Worm (Caenorhabditis elegans) whole organism, L4/young adult: ENCODE measurements around the gene gvd-1.

ENCODE experiments used
- W03F9.2 ChIP-seq: fragments of 150-350 bp; optimal IDR thresholded peaks from 2 replicates; lab custom pipeline; 2014; ENCODE audit warnings: missing biosample characterization, missing genetic modification characterization
- dao-5 ChIP-seq: sonication (generic microtip); optimal IDR thresholded peaks from 2 replicates; lab custom pipeline; 2016; ENCODE audit warnings: missing genotype, missing genetic modification characterization, moderate library complexity, missing compliant biosample characterization

ce11 chrII:410832-411231, 46.9 kb downstream of the gvd-1 start, which contains the start of the genes dnsn-1 and C24H12.4:
- TF ChIP-seq W03F9.2, result peak; percentile 92
- TF ChIP-seq dao-5 (tag; lab: Kevin White, UChicago), result no peak
